Fruit fly (Drosophila melanogaster): ENCODE data around the gene RhoGAP68F.

RhoGAP68F gene

DNA sequence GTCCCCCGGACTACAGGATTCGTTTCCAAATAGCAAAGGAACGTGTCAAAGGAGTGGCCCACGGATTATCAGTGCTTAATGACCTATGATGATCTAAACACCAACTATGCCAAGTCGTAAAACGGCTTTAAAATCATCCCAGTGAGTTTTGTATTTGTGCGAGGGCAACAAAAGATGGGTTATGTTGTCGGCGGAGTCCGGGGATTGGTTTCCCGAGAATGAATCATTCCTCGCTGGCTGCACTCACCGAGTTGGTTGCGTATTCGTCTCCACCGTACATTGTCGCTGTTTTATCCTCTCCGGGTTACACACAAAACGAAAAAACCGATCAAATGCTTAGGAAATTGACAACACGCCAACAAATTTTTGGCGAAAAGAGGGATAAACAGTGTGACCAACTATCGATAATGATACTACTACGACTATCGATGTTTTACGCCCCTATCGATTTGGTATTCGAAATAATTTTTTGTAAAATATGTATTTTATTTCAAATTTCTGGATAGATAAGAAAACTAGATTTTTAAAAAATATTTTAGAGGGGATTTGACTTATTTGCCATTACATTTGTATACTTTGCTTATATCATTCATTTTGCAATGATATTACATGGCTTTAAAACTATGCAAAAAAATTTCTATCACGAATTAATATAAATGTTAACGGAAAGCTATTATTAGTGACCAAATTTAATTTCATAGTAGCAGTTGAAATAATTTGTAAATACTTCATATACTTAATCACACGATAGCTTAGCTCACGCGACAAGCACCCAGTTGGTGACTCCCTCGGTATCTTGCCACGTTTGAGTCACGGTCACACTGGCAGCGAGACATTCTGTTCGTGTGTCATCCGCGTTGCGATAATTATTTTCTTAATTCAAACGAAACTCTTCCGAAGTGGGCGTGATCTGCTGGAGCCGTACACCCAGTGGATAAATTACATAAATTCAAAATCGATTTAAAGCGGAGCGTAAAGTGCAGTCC, 7.3 kb downstream of the RhoGAP68F start, which contains the start of the genes eIF3l and Nrx-IV:
eIF3l (minus strand) TSS at position 389 of the 986 bp plus-strand sequence.
Nrx-IV (plus strand) TSS at position 811 of the 986 bp plus-strand sequence.
- TF ChIP-seq CG12605 (GFP tag; IDR thresholded peaks at IDR 0.05) (no peak), CG4496 (GFP tag; IDR thresholded peaks at IDR 0.05) (0 out of 3 replicates have a peak, but pooled peaks have one; percentile 16)

DNA sequence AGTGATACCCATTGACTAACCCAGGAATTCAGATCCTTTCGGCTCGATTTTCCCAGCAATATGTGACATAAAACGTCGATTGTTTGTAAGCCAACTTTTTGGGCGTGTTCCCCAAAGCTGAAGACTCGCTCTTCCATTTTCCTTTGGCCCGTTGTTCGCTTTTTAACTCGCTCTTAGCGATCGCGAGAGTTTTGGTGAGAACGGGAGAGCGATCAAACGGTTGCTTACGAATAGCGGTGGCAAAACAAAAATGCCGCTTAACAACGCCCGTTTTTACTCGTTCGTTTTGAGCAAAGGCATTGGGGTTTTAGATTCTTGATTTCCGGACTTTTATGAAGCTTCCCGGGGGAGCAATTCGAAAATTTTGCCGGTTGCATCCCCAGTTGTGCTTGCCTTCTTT, 8.3 kb downstream of the RhoGAP68F start:
- TF ChIP-seq EcR (GFP tag; optimal IDR thresholded peaks at IDR 0.05), result no peak
- no peak for TF ChIP-seq gl (tag; optimal IDR thresholded peaks at IDR 0.05)
- TF ChIP-seq CG4496 (GFP tag; IDR thresholded peaks at IDR 0.05), result no peak
- no peak for TF ChIP-seq CG15710 (tag; optimal IDR thresholded peaks at IDR 0.05)
- TF ChIP-seq Pif1B (GFP tag; optimal IDR thresholded peaks at IDR 0.05), result no peak
- no peak for TF ChIP-seq Ets98B (GFP tag; IDR thresholded peaks at IDR 0.05)
- no peak for TF ChIP-seq CG17806 (tag; optimal IDR thresholded peaks at IDR 0.05)
- TF ChIP-seq fd96Ca (GFP tag; IDR thresholded peaks at IDR 0.05), result no peak
- TF ChIP-seq Pif1A (GFP tag; optimal IDR thresholded peaks at IDR 0.05), result no peak

DNA sequence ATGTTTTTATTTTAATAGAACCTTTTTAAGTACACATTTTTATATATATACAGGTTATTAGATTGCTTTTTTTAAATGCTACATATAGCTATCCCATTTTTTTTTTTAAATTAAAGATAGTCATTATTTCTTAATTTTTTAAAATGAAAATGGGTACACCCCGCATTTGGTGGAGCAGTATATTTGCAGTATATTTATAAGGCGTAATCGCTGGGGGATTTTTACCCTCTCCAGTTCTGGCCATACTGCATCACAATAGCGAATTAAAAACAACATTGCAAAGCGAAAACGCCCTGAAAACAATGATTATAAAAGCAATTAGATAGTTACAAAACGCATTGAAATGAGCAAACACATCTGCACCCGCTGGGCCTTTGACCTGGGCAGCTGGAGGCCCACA, 10.4 kb downstream of the RhoGAP68F start, which contains the start of gene CG32099:
CG32099 (plus strand) TSS at position 250 of the 400 bp plus-strand sequence.
- TF ChIP-seq CG32121 (GFP tag; IDR thresholded peaks at IDR 0.05), result no peak
- no peak for TF ChIP-seq Pif1B (GFP tag; optimal IDR thresholded peaks at IDR 0.05)
- TF ChIP-seq D1 (tag; optimal IDR thresholded peaks at IDR 0.05), result no peak
- no peak for TF ChIP-seq Snoo (tag; optimal IDR thresholded peaks at IDR 0.05)
- no peak for TF ChIP-seq CG9948 (tag; optimal IDR thresholded peaks at IDR 0.05)

DNA sequence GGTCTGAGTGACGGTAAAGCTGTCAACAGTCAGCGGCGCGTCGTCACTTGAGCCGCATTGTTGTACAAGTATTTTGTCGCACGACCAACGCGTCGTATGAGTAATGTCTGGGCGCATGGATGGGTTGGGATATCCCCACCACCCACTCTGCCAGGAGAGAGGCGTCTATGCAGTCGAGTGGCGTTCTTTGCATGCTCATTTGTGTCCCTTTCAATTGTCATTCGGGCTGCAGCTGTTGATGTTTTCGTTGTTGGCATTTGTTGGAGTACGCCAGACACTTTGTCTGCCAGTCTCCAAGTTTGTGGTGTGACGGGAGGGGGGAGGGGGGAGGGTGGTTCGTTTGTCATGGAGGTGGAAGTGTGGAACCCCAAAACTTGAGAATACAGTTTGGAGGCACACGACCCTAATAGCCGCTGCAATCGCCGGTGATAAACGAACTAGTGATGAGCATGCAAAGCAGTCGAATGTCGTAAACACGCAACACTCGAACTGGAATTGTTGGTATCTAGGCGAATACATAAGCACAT, 23.6 kb downstream of the RhoGAP68F start:
- TF ChIP-seq CG17806 (tag; optimal IDR thresholded peaks at IDR 0.05) (no peak), CG10348 (GFP tag; IDR thresholded peaks at IDR 0.05) (no peak), gl (tag; optimal IDR thresholded peaks at IDR 0.05) (no peak), Snoo (tag; optimal IDR thresholded peaks at IDR 0.05) (no peak), CG32121 (GFP tag; IDR thresholded peaks at IDR 0.05) (no peak), rn (GFP tag; IDR thresholded peaks at IDR 0.05) (no peak), EcR (GFP tag; optimal IDR thresholded peaks at IDR 0.05) (no peak), CG4496 (GFP tag; IDR thresholded peaks at IDR 0.05) (no peak)

DNA sequence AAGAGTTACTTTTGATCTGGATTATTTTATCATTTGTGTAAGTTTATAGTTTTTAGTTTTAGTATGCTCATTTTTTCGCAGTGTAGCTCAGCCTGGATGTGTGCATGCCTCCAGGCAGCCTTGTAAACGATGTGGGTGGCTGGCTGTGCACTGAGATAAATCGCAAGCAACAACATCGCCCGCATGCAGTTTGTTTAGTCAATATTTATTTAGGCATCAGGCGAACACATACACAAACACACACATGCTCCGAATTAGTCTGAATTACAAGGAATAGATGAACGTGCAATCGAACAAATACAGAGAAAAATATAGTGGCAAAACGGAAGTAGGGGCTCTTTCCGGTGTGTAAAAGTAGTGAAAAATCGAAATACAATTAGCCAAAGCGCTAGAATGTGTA, 24.4 kb downstream of the RhoGAP68F start:
- TF ChIP-seq CG4496 (GFP tag; IDR thresholded peaks at IDR 0.05), result peak; percentile 52; the same call in 2 of the 3 replicates
- 0 out of 2 replicates have a peak, but pooled peaks have one; percentile 14 for TF ChIP-seq Ets98B (GFP tag; IDR thresholded peaks at IDR 0.05)
- no peak for TF ChIP-seq EcR (GFP tag; optimal IDR thresholded peaks at IDR 0.05)

DNA sequence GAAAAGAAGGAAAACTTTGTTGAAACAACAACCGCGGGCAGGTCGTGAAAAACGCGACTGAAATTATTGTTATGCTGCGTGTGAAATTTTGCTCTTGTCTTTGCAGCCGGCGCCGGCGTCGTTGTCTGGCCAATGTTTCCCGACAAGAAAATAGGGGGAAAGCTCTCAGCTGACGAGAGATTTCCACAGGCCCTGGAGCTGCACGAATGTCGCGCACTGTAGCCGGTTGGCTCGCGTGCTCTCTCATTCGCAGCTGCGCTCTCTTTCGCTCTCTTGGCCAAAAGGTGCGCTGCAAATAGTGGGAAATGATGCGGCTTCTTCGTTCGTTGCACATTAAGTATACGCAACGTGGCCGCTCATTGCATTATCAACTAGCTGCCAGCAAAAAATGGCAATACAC, 25.0 kb downstream of the RhoGAP68F start, which contains the start of gene CG9760:
CG9760 (minus strand) TSS at position 43 of the 400 bp plus-strand sequence.
- TF ChIP-seq CG13204 (GFP tag; optimal IDR thresholded peaks at IDR 0.05), result no peak
- TF ChIP-seq CG4496 (GFP tag; IDR thresholded peaks at IDR 0.05), result peak; percentile 80; the same call in 2 of the 3 replicates
- TF ChIP-seq fd96Ca (GFP tag; IDR thresholded peaks at IDR 0.05), result peak; percentile 65; the same call in 2 of the 3 replicates
- no peak for TF ChIP-seq CG8159 (tag; optimal IDR thresholded peaks at IDR 0.05)
- TF ChIP-seq CG32121 (GFP tag; IDR thresholded peaks at IDR 0.05), result peak; percentile 62; the same call in 1 of the 2 replicates

DNA sequence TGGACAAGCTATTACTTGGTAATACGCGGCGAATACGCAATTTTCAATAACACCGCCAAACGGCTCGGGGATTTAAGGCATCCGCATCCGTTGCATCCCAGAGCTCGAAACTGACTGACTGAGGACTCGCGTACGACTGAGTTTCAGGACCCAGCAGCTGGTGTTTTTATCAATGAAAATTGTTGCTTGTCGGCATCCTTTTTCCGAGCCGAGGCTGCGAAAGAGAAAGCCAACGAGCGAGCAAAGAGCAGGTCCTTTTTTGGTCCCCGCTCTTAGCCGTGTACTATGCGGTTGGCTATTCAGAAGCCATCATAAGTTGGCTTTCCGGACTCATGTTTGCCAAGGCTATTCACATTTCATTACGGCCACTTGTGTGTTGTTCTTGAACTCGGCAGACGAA, 36.7 kb downstream of the RhoGAP68F start, which contains the start of gene Rh7:
Rh7 (minus strand) TSS at position 101 of the 400 bp plus-strand sequence.
- TF ChIP-seq CG8301 (tag; optimal IDR thresholded peaks at IDR 0.05) (no peak), CG8159 (tag; optimal IDR thresholded peaks at IDR 0.05) (no peak), Ets98B (GFP tag; IDR thresholded peaks at IDR 0.05) (no peak), fd96Ca (GFP tag; IDR thresholded peaks at IDR 0.05) (no peak), Pif1A (GFP tag; optimal IDR thresholded peaks at IDR 0.05) (no peak), CG14655 (GFP tag; optimal IDR thresholded peaks at IDR 0.05) (no peak), CG17806 (tag; optimal IDR thresholded peaks at IDR 0.05) (no peak), CG10348 (GFP tag; IDR thresholded peaks at IDR 0.05) (no peak), CG34367 (tag; optimal IDR thresholded peaks at IDR 0.05) (no peak), EcR (GFP tag; optimal IDR thresholded peaks at IDR 0.05) (no peak), rn (GFP tag; IDR thresholded peaks at IDR 0.05) (no peak)
